Worm (Caenorhabditis elegans) whole organism, late embryonic: Measurements from ENCODE around the gene R07E5.19.

Experiments used
- F13H6.1 ChIP-seq: sonication (generic microtip); optimal IDR thresholded peaks from 2 replicates; lab custom pipeline; 2016; ENCODE audit warnings: missing genetic modification characterization, missing compliant biosample characterization
- K02D7.2 ChIP-seq: sonication (generic microtip); optimal IDR thresholded peaks from 2 replicates; lab custom pipeline; 2017; ENCODE audit warnings: mild to moderate bottlenecking, missing genetic modification characterization, missing compliant biosample characterization
- T23F11.4 ChIP-seq: fragments of 200-800 bp; sonication (Bioruptor generic); optimal IDR thresholded peaks from 2 replicates; lab custom pipeline; 2018; ENCODE audit warnings: mild to moderate bottlenecking, missing genetic modification characterization, missing compliant biosample characterization
- ceh-14 ChIP-seq: sonication (generic microtip); optimal IDR thresholded peaks from 2 replicates; lab custom pipeline; 2016; ENCODE audit warnings: missing genotype, missing genetic modification characterization, missing compliant biosample characterization
- ceh-22 ChIP-seq: sonication (generic microtip); optimal IDR thresholded peaks from 2 replicates; lab custom pipeline; 2017; ENCODE audit warnings: missing biosample characterization, missing genetic modification characterization
- ceh-30 ChIP-seq: fragments of 150-350 bp; optimal IDR thresholded peaks from 2 replicates; lab custom pipeline; 2014; ENCODE audit warnings: missing biosample characterization, missing genetic modification characterization
- ceh-34 ChIP-seq: sonication (generic microtip); optimal IDR thresholded peaks from 2 replicates; lab custom pipeline; 2016; ENCODE audit warnings: mild to moderate bottlenecking, missing genetic modification characterization, missing compliant biosample characterization
- ceh-6 ChIP-seq: fragments of 200-800 bp; sonication (Bioruptor generic); optimal IDR thresholded peaks from 2 replicates; lab custom pipeline; 2018; ENCODE audit warnings: mild to moderate bottlenecking, missing genetic modification characterization, missing compliant biosample characterization
- ceh-9 ChIP-seq: sonication (generic microtip); optimal IDR thresholded peaks from 2 replicates; lab custom pipeline; 2016; ENCODE audit warnings: mild to moderate bottlenecking, missing genetic modification characterization, inconsistent platforms, missing compliant biosample characterization
- dve-1 ChIP-seq: sonication (generic microtip); optimal IDR thresholded peaks from 2 replicates; lab custom pipeline; 2017; ENCODE audit warnings: antibody characterized with exemption, mild to moderate bottlenecking, missing genetic modification characterization, missing compliant biosample characterization
- elt-4 ChIP-seq: sonication (generic microtip); optimal IDR thresholded peaks from 2 replicates; lab custom pipeline; 2016; ENCODE audit warnings: missing genetic modification characterization, missing compliant biosample characterization
- ets-4 ChIP-seq: sonication (generic microtip); optimal IDR thresholded peaks from 2 replicates; lab custom pipeline; 2016; ENCODE audit warnings: missing genetic modification characterization, missing compliant biosample characterization
- fkh-10 ChIP-seq: fragments of 150-350 bp; optimal IDR thresholded peaks from 2 replicates; lab custom pipeline; 2014; ENCODE audit warnings: missing biosample characterization, missing genetic modification reagents, missing genetic modification characterization
- hlh-13 ChIP-seq: fragments of 200-800 bp; sonication (Bioruptor generic); optimal IDR thresholded peaks from 2 replicates; lab custom pipeline; 2018; ENCODE audit warnings: mild to moderate bottlenecking, missing genetic modification characterization, missing compliant biosample characterization
- hlh-15 ChIP-seq: sonication (generic microtip); optimal IDR thresholded peaks from 2 replicates; lab custom pipeline; 2016; ENCODE audit warnings: missing genetic modification characterization, missing compliant biosample characterization
- mec-3 ChIP-seq: sonication (generic microtip); optimal IDR thresholded peaks from 2 replicates; lab custom pipeline; 2016; ENCODE audit warnings: borderline replicate concordance, missing genetic modification characterization, missing compliant biosample characterization
- nfya-1 ChIP-seq: sonication (generic microtip); optimal IDR thresholded peaks from 2 replicates; lab custom pipeline; 2017; ENCODE audit warnings: missing genetic modification characterization, mild to moderate bottlenecking, missing compliant biosample characterization, antibody characterized with exemption, moderate library complexity
- nhr-232 ChIP-seq: sonication (generic microtip); optimal IDR thresholded peaks from 2 replicates; lab custom pipeline; 2016; ENCODE audit warnings: missing genetic modification characterization, missing compliant biosample characterization
- npax-4 ChIP-seq: sonication (generic microtip); optimal IDR thresholded peaks from 2 replicates; lab custom pipeline; 2016; ENCODE audit warnings: missing genetic modification characterization, missing compliant biosample characterization
- pag-3 ChIP-seq: sonication (generic microtip); optimal IDR thresholded peaks from 2 replicates; lab custom pipeline; 2016; ENCODE audit warnings: missing compliant biosample characterization, missing genetic modification characterization, borderline replicate concordance
- pat-9 ChIP-seq: fragments of 200-800 bp; sonication (Bioruptor generic); optimal IDR thresholded peaks from 2 replicates; lab custom pipeline; 2018; ENCODE audit warnings: mild to moderate bottlenecking, missing genetic modification characterization, moderate library complexity, missing compliant biosample characterization
- pax-1 ChIP-seq: fragments of 150-350 bp; optimal IDR thresholded peaks from 2 replicates; lab custom pipeline; 2014; ENCODE audit warnings: missing biosample characterization, missing genetic modification characterization
- pha-2 ChIP-seq: sonication (generic microtip); optimal IDR thresholded peaks from 2 replicates; lab custom pipeline; 2017; ENCODE audit warnings: mild to moderate bottlenecking, missing genetic modification characterization, missing compliant biosample characterization
- pha-4 ChIP-seq: fragments of 150-350 bp; optimal IDR thresholded peaks from 2 replicates; lab custom pipeline; 2018; ENCODE audit warnings: missing biosample characterization, missing genetic modification reagents, missing genetic modification characterization
- ref-2 ChIP-seq: sonication (generic microtip); optimal IDR thresholded peaks from 2 replicates; lab custom pipeline; 2016; ENCODE audit warnings: missing genetic modification characterization, missing compliant biosample characterization
- sdc-2 ChIP-seq: sonication (generic microtip); optimal IDR thresholded peaks from 2 replicates; lab custom pipeline; 2016; ENCODE audit warnings: missing genotype, missing genetic modification characterization, missing compliant biosample characterization
- sox-2 ChIP-seq: fragments of 200-800 bp; sonication (Bioruptor generic); IDR thresholded peaks from 2 replicates; pipeline ENCODE4 v1.3.6; 2022; ENCODE audit warnings: missing genetic modification reagents, missing genetic modification characterization, missing compliant biosample characterization
- tbx-2 ChIP-seq: sonication (generic microtip); optimal IDR thresholded peaks from 2 replicates; lab custom pipeline; 2016; ENCODE audit warnings: missing genetic modification characterization, missing compliant biosample characterization
- tbx-7 ChIP-seq: sonication (generic microtip); optimal IDR thresholded peaks from 2 replicates; lab custom pipeline; 2016; ENCODE audit warnings: missing genotype, missing genetic modification characterization, missing compliant biosample characterization
- ttx-3 ChIP-seq: sonication (generic microtip); optimal IDR thresholded peaks from 2 replicates; lab custom pipeline; 2016; ENCODE audit warnings: missing genetic modification reagents, missing genetic modification characterization, missing compliant biosample characterization
- unc-42 ChIP-seq: sonication (generic microtip); optimal IDR thresholded peaks from 2 replicates; lab custom pipeline; 2016; ENCODE audit warnings: missing genotype, missing genetic modification characterization, missing compliant biosample characterization
- unc-55 ChIP-seq: sonication (generic microtip); optimal IDR thresholded peaks from 2 replicates; lab custom pipeline; 2017; ENCODE audit warnings: missing biosample characterization, missing genetic modification reagents, missing genetic modification characterization
- ztf-16 ChIP-seq: sonication (generic microtip); optimal IDR thresholded peaks from 2 replicates; lab custom pipeline; 2017; ENCODE audit warnings: missing genetic modification characterization, missing compliant biosample characterization

R07E5.19 gene

ce11 chrIII:4417956-4418355, at the start of gene R07E5.19, which contains the start of gene pdcd-2:
Gene R07E5.19, minus strand, starts transcription at chrIII:4418056.
Gene pdcd-2, minus strand, starts transcription at chrIII:4418057.
- TF ChIP-seq ttx-3: no peak
- no peak for TF ChIP-seq elt-4 (tag; lab: Kevin White, UChicago)
- TF ChIP-seq pha-2 (tag; lab: Kevin White, UChicago): no peak
- TF ChIP-seq hlh-15 (tag; lab: Kevin White, UChicago): no peak
- TF ChIP-seq ets-4 (tag; lab: Kevin White, UChicago): no peak
- no peak for TF ChIP-seq ceh-14 (tag; lab: Kevin White, UChicago)
- no peak for TF ChIP-seq K02D7.2 (tag; lab: Kevin White, UChicago)
- no peak for TF ChIP-seq ceh-22 (tag; lab: Kevin White, UChicago)
- no peak for TF ChIP-seq pha-4 (tag; lab: Kevin White, UChicago)
- no peak for TF ChIP-seq ceh-30 (tag; lab: Kevin White, UChicago)
- TF ChIP-seq T23F11.4 (GFP tag; lab: Kevin White, UChicago): no peak
- TF ChIP-seq F13H6.1: no peak

ce11 chrIII:4467277-4467676, 49.4 kb upstream of the R07E5.19 start, which contains the start of gene ndg-4:
Gene ndg-4, minus strand, starts transcription at chrIII:4467377.
- TF ChIP-seq ceh-9 (no peak), pha-4 (tag; lab: Kevin White, UChicago) (no peak), tbx-2 (no peak), pat-9 (tag; lab: Kevin White, UChicago) (no peak), ceh-6 (GFP tag; lab: Kevin White, UChicago) (no peak), T23F11.4 (GFP tag; lab: Kevin White, UChicago) (no peak), mec-3 (tag; lab: Kevin White, UChicago) (no peak), ceh-34 (tag; lab: Kevin White, UChicago) (no peak)

ce11 chrIII:4461337-4461736, 43.5 kb upstream of the R07E5.19 start:
- TF ChIP-seq ref-2 (tag; lab: Kevin White, UChicago): peak; percentile 73
- TF ChIP-seq npax-4: no peak
- no peak for TF ChIP-seq pha-4 (tag; lab: Kevin White, UChicago)

- TF ChIP-seq hlh-13 (GFP tag; lab: Kevin White, UChicago) (no peak), unc-42 (tag; lab: Kevin White, UChicago) (no peak), ttx-3 (no peak), pha-4 (tag; lab: Kevin White, UChicago) (no peak), ztf-16 (tag; lab: Kevin White, UChicago) (no peak), unc-55 (GFP tag; lab: Kevin White, UChicago) (no peak), fkh-10 (GFP tag; lab: Kevin White, UChicago) (no peak), tbx-7 (tag; lab: Kevin White, UChicago) (no peak), nhr-232 (tag; lab: Kevin White, UChicago) (no peak), pag-3 (no peak), ceh-30 (tag; lab: Kevin White, UChicago) (no peak), sox-2 (GFP tag; lab: Robert Waterston, UW) (no peak), nfya-1 (tag; lab: Kevin White, UChicago) (no peak), pax-1 (no peak), ets-4 (tag; lab: Kevin White, UChicago) (no peak), dve-1 (tag; lab: Kevin White, UChicago) (no peak)
- TF ChIP-seq, all 69 proteins: peak for 0
Measured at ce11 chrIII:4460242-4460641, 42.4 kb upstream of the R07E5.19 start.

ce11 chrIII:4456579-4456978, 38.7 kb upstream of the R07E5.19 start:
- TF ChIP-seq nfya-1 (tag; lab: Kevin White, UChicago): peak; percentile 16
- peak; percentile 20 for TF ChIP-seq ref-2 (tag; lab: Kevin White, UChicago)
- no peak for TF ChIP-seq hlh-13 (GFP tag; lab: Kevin White, UChicago)
- TF ChIP-seq F13H6.1: peak; percentile 14
- TF ChIP-seq sdc-2 (tag; lab: Kevin White, UChicago): no peak
